Worm (Caenorhabditis elegans) whole organism, late embryonic: Measurements from ENCODE around the gene elt-7.
A peak's percentile ranks its signal among the peaks of the same experiment; 100 is the strongest.

Experiments
- C08G9.2 ChIP-seq: sonication (generic microtip); optimal IDR thresholded peaks from 2 replicates; lab custom pipeline; 2016; ENCODE audit warnings: mild to moderate bottlenecking, missing genetic modification characterization, moderate library complexity, missing compliant biosample characterization
- C38D4.7 ChIP-seq: fragments of 200-800 bp; sonication (Bioruptor generic); optimal IDR thresholded peaks from 2 replicates; lab custom pipeline; 2018; ENCODE audit warnings: mild to moderate bottlenecking, missing genetic modification characterization, moderate library complexity, missing compliant biosample characterization
- F13H6.1 ChIP-seq: sonication (generic microtip); optimal IDR thresholded peaks from 2 replicates; lab custom pipeline; 2016; ENCODE audit warnings: missing genetic modification characterization, missing compliant biosample characterization
- T23F11.4 ChIP-seq: fragments of 200-800 bp; sonication (Bioruptor generic); optimal IDR thresholded peaks from 2 replicates; lab custom pipeline; 2018; ENCODE audit warnings: mild to moderate bottlenecking, missing genetic modification characterization, missing compliant biosample characterization
- Y22D7AL.16 ChIP-seq: sonication (generic microtip); optimal IDR thresholded peaks from 2 replicates; lab custom pipeline; 2016; ENCODE audit warnings: missing genetic modification characterization, missing compliant biosample characterization
- ceh-18 ChIP-seq: sonication (generic microtip); optimal IDR thresholded peaks from 2 replicates; lab custom pipeline; 2016; ENCODE audit warnings: missing genetic modification characterization, missing compliant biosample characterization
- ceh-19 ChIP-seq: fragments of 200-800 bp; sonication (Bioruptor generic); optimal IDR thresholded peaks from 2 replicates; lab custom pipeline; 2018; ENCODE audit warnings: mild to moderate bottlenecking, missing genetic modification characterization, missing compliant biosample characterization
- ceh-2 ChIP-seq: sonication (generic microtip); optimal IDR thresholded peaks from 2 replicates; lab custom pipeline; 2016; ENCODE audit warnings: missing genotype, missing genetic modification characterization, missing compliant biosample characterization
- ceh-24 ChIP-seq: sonication (generic microtip); optimal IDR thresholded peaks from 2 replicates; lab custom pipeline; 2016; ENCODE audit warnings: mild to moderate bottlenecking, missing genetic modification characterization, missing compliant biosample characterization
- ceh-30 ChIP-seq: fragments of 150-350 bp; optimal IDR thresholded peaks from 2 replicates; lab custom pipeline; 2014; ENCODE audit warnings: missing biosample characterization, missing genetic modification characterization
- ceh-31 ChIP-seq: sonication (generic microtip); optimal IDR thresholded peaks from 2 replicates; lab custom pipeline; 2016; ENCODE audit warnings: missing genetic modification characterization, missing compliant biosample characterization
- ceh-34 ChIP-seq: sonication (generic microtip); optimal IDR thresholded peaks from 2 replicates; lab custom pipeline; 2016; ENCODE audit warnings: mild to moderate bottlenecking, missing genetic modification characterization, missing compliant biosample characterization
- ceh-45 ChIP-seq: fragments of 200-800 bp; sonication (Bioruptor generic); IDR thresholded peaks from 2 replicates; pipeline ENCODE4 v1.3.6; 2022; ENCODE audit warnings: missing genetic modification reagents, missing genetic modification characterization, missing compliant biosample characterization
- ceh-6 ChIP-seq: fragments of 200-800 bp; sonication (Bioruptor generic); optimal IDR thresholded peaks from 2 replicates; lab custom pipeline; 2018; ENCODE audit warnings: mild to moderate bottlenecking, missing genetic modification characterization, missing compliant biosample characterization
- ceh-9 ChIP-seq: sonication (generic microtip); optimal IDR thresholded peaks from 2 replicates; lab custom pipeline; 2016; ENCODE audit warnings: mild to moderate bottlenecking, missing genetic modification characterization, inconsistent platforms, missing compliant biosample characterization
- che-1 ChIP-seq: sonication (generic microtip); optimal IDR thresholded peaks from 2 replicates; lab custom pipeline; 2016; ENCODE audit warnings: mild to moderate bottlenecking, missing genetic modification characterization, missing compliant biosample characterization
- dmd-4 ChIP-seq: sonication (generic microtip); optimal IDR thresholded peaks from 2 replicates; lab custom pipeline; 2016; ENCODE audit warnings: borderline replicate concordance, missing genetic modification characterization, missing compliant biosample characterization
- dve-1 ChIP-seq: sonication (generic microtip); optimal IDR thresholded peaks from 2 replicates; lab custom pipeline; 2017; ENCODE audit warnings: antibody characterized with exemption, mild to moderate bottlenecking, missing genetic modification characterization, missing compliant biosample characterization
- elt-2 ChIP-seq: sonication (generic microtip); optimal IDR thresholded peaks from 2 replicates; lab custom pipeline; 2016; ENCODE audit warnings: missing genetic modification reagents, missing genetic modification characterization, missing compliant biosample characterization
- ets-4 ChIP-seq: sonication (generic microtip); optimal IDR thresholded peaks from 2 replicates; lab custom pipeline; 2016; ENCODE audit warnings: missing genetic modification characterization, missing compliant biosample characterization
- hlh-6 ChIP-seq: sonication (generic microtip); optimal IDR thresholded peaks from 2 replicates; lab custom pipeline; 2016; ENCODE audit warnings: missing genotype, missing genetic modification characterization, missing compliant biosample characterization
- hlh-8 ChIP-seq: sonication (generic microtip); optimal IDR thresholded peaks from 2 replicates; lab custom pipeline; 2016; ENCODE audit warnings: missing genotype, missing genetic modification characterization, missing compliant biosample characterization
- madf-2 ChIP-seq: sonication (generic microtip); optimal IDR thresholded peaks from 2 replicates; lab custom pipeline; 2017; ENCODE audit warnings: missing genetic modification characterization, missing compliant biosample characterization
- nfya-1 ChIP-seq: sonication (generic microtip); optimal IDR thresholded peaks from 2 replicates; lab custom pipeline; 2017; ENCODE audit warnings: missing genetic modification characterization, mild to moderate bottlenecking, missing compliant biosample characterization, antibody characterized with exemption, moderate library complexity
- npax-4 ChIP-seq: sonication (generic microtip); optimal IDR thresholded peaks from 2 replicates; lab custom pipeline; 2016; ENCODE audit warnings: missing genetic modification characterization, missing compliant biosample characterization
- pax-1 ChIP-seq: fragments of 150-350 bp; optimal IDR thresholded peaks from 2 replicates; lab custom pipeline; 2014; ENCODE audit warnings: missing biosample characterization, missing genetic modification characterization
- pha-4 ChIP-seq: fragments of 150-350 bp; optimal IDR thresholded peaks from 2 replicates; lab custom pipeline; 2018; ENCODE audit warnings: missing biosample characterization, missing genetic modification reagents, missing genetic modification characterization
- pros-1 ChIP-seq: fragments of 150-350 bp; optimal IDR thresholded peaks from 2 replicates; lab custom pipeline; 2014; ENCODE audit warnings: missing biosample characterization, missing genetic modification reagents, missing genetic modification characterization
- ref-2 ChIP-seq: sonication (generic microtip); optimal IDR thresholded peaks from 2 replicates; lab custom pipeline; 2016; ENCODE audit warnings: missing genetic modification characterization, missing compliant biosample characterization
- rnt-1 ChIP-seq: sonication (generic microtip); optimal IDR thresholded peaks from 2 replicates; lab custom pipeline; 2016; ENCODE audit warnings: missing genetic modification characterization, missing compliant biosample characterization
- sdc-2 ChIP-seq: sonication (generic microtip); optimal IDR thresholded peaks from 2 replicates; lab custom pipeline; 2016; ENCODE audit warnings: missing genotype, missing genetic modification characterization, missing compliant biosample characterization
- sox-2 ChIP-seq: fragments of 200-800 bp; sonication (Bioruptor generic); IDR thresholded peaks from 2 replicates; pipeline ENCODE4 v1.3.6; 2022; ENCODE audit warnings: missing genetic modification reagents, missing genetic modification characterization, missing compliant biosample characterization
- sox-4 ChIP-seq: sonication (generic microtip); optimal IDR thresholded peaks from 2 replicates; lab custom pipeline; 2017; ENCODE audit warnings: mild to moderate bottlenecking, missing genetic modification characterization, inconsistent platforms, missing compliant biosample characterization
- tbx-2 ChIP-seq: sonication (generic microtip); optimal IDR thresholded peaks from 2 replicates; lab custom pipeline; 2016; ENCODE audit warnings: missing genetic modification characterization, missing compliant biosample characterization
- ttx-3 ChIP-seq: sonication (generic microtip); optimal IDR thresholded peaks from 2 replicates; lab custom pipeline; 2016; ENCODE audit warnings: missing genetic modification reagents, missing genetic modification characterization, missing compliant biosample characterization
- unc-42 ChIP-seq: sonication (generic microtip); optimal IDR thresholded peaks from 2 replicates; lab custom pipeline; 2016; ENCODE audit warnings: missing genotype, missing genetic modification characterization, missing compliant biosample characterization
- unc-55 ChIP-seq: sonication (generic microtip); optimal IDR thresholded peaks from 2 replicates; lab custom pipeline; 2017; ENCODE audit warnings: missing biosample characterization, missing genetic modification reagents, missing genetic modification characterization

The elt-7 gene

DNA sequence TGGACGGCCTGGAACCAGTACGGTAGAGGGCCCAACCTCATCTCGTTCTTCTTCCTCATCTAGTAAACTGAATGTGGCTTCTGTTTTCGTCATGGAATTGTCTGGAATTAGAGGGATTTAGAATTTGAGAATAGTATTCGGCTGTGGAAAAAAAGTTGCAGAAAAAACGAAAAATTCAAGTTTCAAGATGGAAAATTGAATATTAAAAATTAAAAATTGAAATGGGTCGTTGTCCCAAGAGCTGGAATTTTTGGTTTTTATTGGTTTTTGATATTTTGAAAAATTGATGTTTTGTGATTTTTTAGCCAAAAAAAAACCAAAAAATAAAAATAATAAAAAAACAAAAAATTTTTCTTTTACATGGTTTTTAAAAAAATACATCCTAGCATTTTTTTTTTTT, 35.4 kb downstream of the elt-7 start, which contains the start of gene R02F11.3:
TSS of gene R02F11.3 (minus strand) at position 101 of the 400 bp plus-strand sequence.
- no peak for TF ChIP-seq ceh-6
- TF ChIP-seq T23F11.4 (GFP tag; lab: Kevin White, UChicago): no peak
- TF ChIP-seq rnt-1 (tag; lab: Kevin White, UChicago): no peak
- TF ChIP-seq pax-1: no peak
- no peak for TF ChIP-seq C08G9.2 (tag; lab: Kevin White, UChicago)
- TF ChIP-seq ets-4 (tag; lab: Kevin White, UChicago): no peak
- TF ChIP-seq ceh-30 (tag; lab: Kevin White, UChicago): no peak
- no peak for TF ChIP-seq sox-2 (GFP tag; lab: Robert Waterston, UW)
- TF ChIP-seq madf-2 (tag; lab: Kevin White, UChicago): no peak
- no peak for TF ChIP-seq ceh-45 (GFP tag; lab: Robert Waterston, UW)
- TF ChIP-seq unc-55 (GFP tag; lab: Kevin White, UChicago): no peak
- no peak for TF ChIP-seq ceh-34 (tag; lab: Kevin White, UChicago)
- TF ChIP-seq sox-4 (tag; lab: Kevin White, UChicago): no peak
- no peak for TF ChIP-seq npax-4 (tag; lab: Kevin White, UChicago)
- no peak for TF ChIP-seq ceh-19 (GFP tag; lab: Kevin White, UChicago)
- TF ChIP-seq che-1 (tag; lab: Kevin White, UChicago): no peak
- TF ChIP-seq ceh-9 (tag; lab: Kevin White, UChicago): no peak
- TF ChIP-seq ceh-31 (tag; lab: Kevin White, UChicago): no peak
- TF ChIP-seq pha-4 (tag; lab: Kevin White, UChicago): no peak
- no peak for TF ChIP-seq sdc-2 (tag; lab: Kevin White, UChicago)

DNA sequence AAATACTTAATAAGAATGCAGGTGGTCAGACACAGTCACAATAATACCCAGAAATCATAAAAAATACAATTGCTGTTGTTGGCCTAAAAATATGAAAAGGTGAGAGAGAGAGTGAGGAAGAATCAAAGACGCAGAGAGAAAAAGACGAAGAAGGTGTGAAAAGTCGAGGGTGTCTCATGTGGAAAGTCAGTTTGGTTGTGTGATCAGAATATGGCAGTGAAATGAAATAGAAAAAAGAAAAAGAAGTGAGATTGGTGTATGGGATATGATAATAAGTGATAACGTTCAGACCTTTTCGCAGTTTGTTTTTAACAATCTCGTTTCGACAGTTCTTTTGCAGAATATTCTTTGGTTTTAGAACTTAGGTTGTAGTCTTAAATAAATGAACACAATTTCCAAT, 36.4 kb downstream of the elt-7 start:
- TF ChIP-seq C38D4.7 (GFP tag; lab: Kevin White, UChicago): no peak
- peak; percentile 3 for TF ChIP-seq tbx-2

DNA sequence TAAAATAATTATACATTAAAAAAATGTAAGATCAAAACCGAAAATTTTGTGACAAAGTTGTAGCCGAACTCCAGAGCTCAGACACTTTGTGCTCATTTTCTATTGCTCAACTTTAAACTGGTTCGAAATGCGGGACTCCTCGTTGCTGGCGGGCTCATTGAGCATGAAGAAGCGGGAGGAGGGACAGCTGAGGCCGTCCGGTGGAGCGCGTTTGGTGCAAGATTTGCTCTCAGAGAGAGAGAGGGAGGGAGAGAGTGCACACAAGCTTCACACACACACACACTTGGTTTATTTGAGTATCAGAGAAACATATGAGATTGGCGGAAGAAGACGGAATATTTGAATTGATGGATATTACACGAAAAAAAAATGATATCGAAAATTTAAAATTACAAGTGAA, 40.2 kb downstream of the elt-7 start:
- peak; percentile 29 for TF ChIP-seq ceh-34 (tag; lab: Kevin White, UChicago)
- peak; percentile 43 for TF ChIP-seq pros-1
- TF ChIP-seq ceh-19 (GFP tag; lab: Kevin White, UChicago): peak; percentile 31
- no peak for TF ChIP-seq F13H6.1 (tag; lab: Kevin White, UChicago)
- TF ChIP-seq elt-2 (tag; lab: Kevin White, UChicago): no peak
- TF ChIP-seq tbx-2: peak; percentile 40
- no peak for TF ChIP-seq npax-4 (tag; lab: Kevin White, UChicago)
- peak; percentile 57 for TF ChIP-seq ceh-31 (tag; lab: Kevin White, UChicago)
- TF ChIP-seq nfya-1 (tag; lab: Kevin White, UChicago): peak; percentile 56
- TF ChIP-seq unc-55 (GFP tag; lab: Kevin White, UChicago): peak; percentile 43
- no peak for TF ChIP-seq dmd-4 (tag; lab: Kevin White, UChicago)
- peak; percentile 24 for TF ChIP-seq unc-42 (tag; lab: Kevin White, UChicago)
- no peak for TF ChIP-seq ets-4 (tag; lab: Kevin White, UChicago)
- TF ChIP-seq ttx-3 (tag; lab: Kevin White, UChicago): no peak
- TF ChIP-seq hlh-8 (tag; lab: Kevin White, UChicago): peak; percentile 4
- TF ChIP-seq ceh-2: peak; percentile 26
- no peak for TF ChIP-seq ceh-9 (tag; lab: Kevin White, UChicago)
- TF ChIP-seq rnt-1 (tag; lab: Kevin White, UChicago): no peak
- TF ChIP-seq ceh-18 (tag; lab: Kevin White, UChicago): peak; percentile 43
- TF ChIP-seq ceh-24 (tag; lab: Kevin White, UChicago): no peak
- TF ChIP-seq ref-2 (tag; lab: Kevin White, UChicago): no peak
- TF ChIP-seq, all 69 proteins: peak for 11

DNA sequence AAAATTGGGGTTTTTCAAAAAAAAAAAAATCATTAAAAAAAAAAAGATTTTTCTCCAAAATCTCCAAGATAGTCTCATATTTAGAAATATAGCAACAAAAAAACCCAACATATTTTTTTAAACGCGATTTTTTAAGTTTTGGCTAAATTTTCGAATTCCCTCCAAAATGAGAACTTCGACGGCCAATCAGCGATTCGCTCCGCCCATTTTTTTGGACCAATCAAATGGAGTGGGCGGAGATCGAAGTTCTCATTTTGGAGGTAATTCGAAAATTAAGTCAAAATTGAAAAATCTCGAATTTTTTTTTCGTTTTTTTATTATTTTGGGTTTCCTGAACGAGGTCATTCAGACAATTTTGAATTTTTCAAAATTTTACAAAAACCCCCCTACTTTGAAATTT, 43.4 kb downstream of the elt-7 start:
- TF ChIP-seq che-1 (tag; lab: Kevin White, UChicago) (no peak), Y22D7AL.16 (tag; lab: Kevin White, UChicago) (no peak), nfya-1 (tag; lab: Kevin White, UChicago) (peak; percentile 53), sox-4 (tag; lab: Kevin White, UChicago) (no peak), hlh-6 (tag; lab: Kevin White, UChicago) (no peak), dve-1 (tag; lab: Kevin White, UChicago) (no peak), C08G9.2 (tag; lab: Kevin White, UChicago) (no peak)
